Worm (Caenorhabditis elegans): ENCODE measurements around the gene sfrp-1.

- TF ChIP-seq him-1 (tag; optimal IDR thresholded peaks at IDR 0.05) (no peak), W03F9.2 (tag; optimal IDR thresholded peaks at IDR 0.05) (no peak), dao-5 (tag; optimal IDR thresholded peaks at IDR 0.05) (no peak)
Observed at ce11 chrIV:6415149-6415548, 12.9 kb upstream of the sfrp-1 start, which contains the start of gene exos-2.

Measured in whole organism, L4/young adult.